Worm (Caenorhabditis elegans) whole organism, early embryonic: Measurements from ENCODE around the gene R09A8.9.

Experiments used
- B0310.2 ChIP-seq: sonication (generic microtip); optimal IDR thresholded peaks from 2 replicates; lab custom pipeline; 2016; ENCODE audit warnings: mild to moderate bottlenecking, missing genetic modification characterization, missing compliant biosample characterization
- F13C5.2 ChIP-seq: sonication (generic microtip); optimal IDR thresholded peaks from 2 replicates; lab custom pipeline; 2017; ENCODE audit warnings: mild to moderate bottlenecking, missing genetic modification characterization, inconsistent platforms, missing compliant biosample characterization
- aly-1 ChIP-seq: sonication (generic microtip); optimal IDR thresholded peaks from 2 replicates; lab custom pipeline; 2016; ENCODE audit warnings: missing genetic modification characterization, missing compliant biosample characterization
- ama-1 ChIP-seq: fragments of 150-350 bp; optimal IDR thresholded peaks from 2 replicates; lab custom pipeline; 2014
- ceh-13 ChIP-seq: fragments of 200-800 bp; sonication (Bioruptor generic); optimal IDR thresholded peaks from 2 replicates; lab custom pipeline; 2018; ENCODE audit warnings: mild to moderate bottlenecking, missing genetic modification characterization, missing compliant biosample characterization
- ceh-36 ChIP-seq: sonication (generic microtip); optimal IDR thresholded peaks from 2 replicates; lab custom pipeline; 2016; ENCODE audit warnings: missing genetic modification characterization, inconsistent platforms, missing compliant biosample characterization
- ets-7 ChIP-seq: sonication (generic microtip); optimal IDR thresholded peaks from 2 replicates; lab custom pipeline; 2016; ENCODE audit warnings: missing genotype, missing genetic modification characterization, missing compliant biosample characterization
- flt-1 ChIP-seq: fragments of 200-800 bp; sonication (Bioruptor generic); IDR thresholded peaks from 2 replicates; pipeline ENCODE4 v1.3.6; 2022; ENCODE audit warnings: missing genetic modification characterization, missing compliant biosample characterization
- hmbx-1 ChIP-seq: sonication (generic microtip); optimal IDR thresholded peaks from 2 replicates; lab custom pipeline; 2016; ENCODE audit warnings: mild to moderate bottlenecking, missing genetic modification characterization, missing compliant biosample characterization
- hmg-4 ChIP-seq: fragments of 200-800 bp; sonication (Bioruptor generic); optimal IDR thresholded peaks from 2 replicates; lab custom pipeline; 2018; ENCODE audit warnings: mild to moderate bottlenecking, missing genetic modification characterization, missing compliant biosample characterization
- hnd-1 ChIP-seq: sonication (generic microtip); optimal IDR thresholded peaks from 2 replicates; lab custom pipeline; 2016; ENCODE audit warnings: missing genetic modification characterization, missing compliant biosample characterization
- pes-1 ChIP-seq: fragments of 200-800 bp; sonication (Bioruptor generic); IDR thresholded peaks from 2 replicates; pipeline ENCODE4 v1.3.6; 2022; ENCODE audit warnings: missing genetic modification reagents, missing genetic modification characterization, missing compliant biosample characterization
- scrt-1 ChIP-seq: fragments of 200-800 bp; sonication (Bioruptor generic); IDR thresholded peaks from 2 replicates; pipeline ENCODE4 v1.3.6; 2022; ENCODE audit warnings: missing genetic modification characterization, missing compliant biosample characterization
- sea-1 ChIP-seq: fragments of 200-800 bp; sonication (Bioruptor generic); conservative IDR thresholded peaks from 2 replicates; pipeline ENCODE4 v1.3.6; 2022; ENCODE audit warnings: missing genetic modification characterization, missing compliant biosample characterization
- tbx-11 ChIP-seq: fragments of 200-800 bp; sonication (Bioruptor generic); IDR thresholded peaks from 2 replicates; pipeline ENCODE4 v1.3.6; 2022; ENCODE audit warnings: missing genetic modification characterization, missing compliant biosample characterization
- tbx-37 ChIP-seq: fragments of 200-800 bp; sonication (Bioruptor generic); conservative IDR thresholded peaks from 2 replicates; pipeline ENCODE4 v1.3.6; 2022; ENCODE audit warnings: missing genetic modification reagents, missing genetic modification characterization, missing compliant biosample characterization
- tra-4 ChIP-seq: sonication (generic microtip); optimal IDR thresholded peaks from 2 replicates; lab custom pipeline; 2017; ENCODE audit warnings: missing genetic modification characterization, missing compliant biosample characterization

R09A8.9 gene

ce11 chrX:12635010-12635409 lies 31.3 kb downstream of the R09A8.9 start:
- no peak for TF ChIP-seq flt-1 (GFP tag; lab: Robert Waterston, UW)
- no peak for TF ChIP-seq sea-1

ce11 chrX:12636242-12636641 lies 32.5 kb downstream of the R09A8.9 start:
- TF ChIP-seq ama-1 (lab: Kevin White, UChicago) = no peak
- no peak for TF ChIP-seq F13C5.2 (tag; lab: Kevin White, UChicago)
- TF ChIP-seq ceh-13 (GFP tag; lab: Kevin White, UChicago) = no peak
- TF ChIP-seq hmg-4 = no peak
- TF ChIP-seq pes-1 (GFP tag; lab: Robert Waterston, UW) = no peak
- no peak for TF ChIP-seq ceh-36 (tag; lab: Kevin White, UChicago)
- TF ChIP-seq B0310.2 (tag; lab: Kevin White, UChicago) = no peak
- no peak for TF ChIP-seq tbx-11 (GFP tag; lab: Robert Waterston, UW)
- TF ChIP-seq scrt-1 (GFP tag; lab: Robert Waterston, UW) = no peak
- TF ChIP-seq aly-1 (tag; lab: Kevin White, UChicago) = no peak
- no peak for TF ChIP-seq hmbx-1 (tag; lab: Kevin White, UChicago)
- TF ChIP-seq tbx-37 (GFP tag; lab: Robert Waterston, UW) = no peak
- no peak for TF ChIP-seq tra-4 (tag; lab: Kevin White, UChicago)
- no peak for TF ChIP-seq flt-1 (GFP tag; lab: Robert Waterston, UW)
- no peak for TF ChIP-seq sea-1
- TF ChIP-seq ets-7 (tag; lab: Kevin White, UChicago) = no peak
- no peak for TF ChIP-seq hnd-1 (tag; lab: Kevin White, UChicago)

ce11 chrX:12637978-12638377 lies 34.2 kb downstream of the R09A8.9 start:
- TF ChIP-seq ceh-13 (GFP tag; lab: Kevin White, UChicago) (no peak), ama-1 (lab: Kevin White, UChicago) (no peak), flt-1 (GFP tag; lab: Robert Waterston, UW) (no peak), ets-7 (tag; lab: Kevin White, UChicago) (no peak), pes-1 (GFP tag; lab: Robert Waterston, UW) (no peak), B0310.2 (tag; lab: Kevin White, UChicago) (no peak), aly-1 (tag; lab: Kevin White, UChicago) (no peak), tbx-11 (GFP tag; lab: Robert Waterston, UW) (no peak), hmbx-1 (tag; lab: Kevin White, UChicago) (no peak), tra-4 (tag; lab: Kevin White, UChicago) (no peak), F13C5.2 (tag; lab: Kevin White, UChicago) (no peak)

ce11 chrX:12640459-12640858 lies 36.7 kb downstream of the R09A8.9 start, which contains the start of gene R09A8.5:
Gene R09A8.5, minus strand, starts transcription at chrX:12640559.
- no peak for TF ChIP-seq tbx-37 (GFP tag; lab: Robert Waterston, UW)
- no peak for TF ChIP-seq flt-1 (GFP tag; lab: Robert Waterston, UW)
- TF ChIP-seq hmbx-1 (tag; lab: Kevin White, UChicago) = no peak
- TF ChIP-seq ceh-36 (tag; lab: Kevin White, UChicago) = no peak
- no peak for TF ChIP-seq ama-1 (lab: Kevin White, UChicago)
- no peak for TF ChIP-seq ets-7 (tag; lab: Kevin White, UChicago)
- no peak for TF ChIP-seq tra-4 (tag; lab: Kevin White, UChicago)
- no peak for TF ChIP-seq B0310.2 (tag; lab: Kevin White, UChicago)
- no peak for TF ChIP-seq hnd-1 (tag; lab: Kevin White, UChicago)
- no peak for TF ChIP-seq sea-1
- no peak for TF ChIP-seq F13C5.2 (tag; lab: Kevin White, UChicago)
- TF ChIP-seq ceh-13 (GFP tag; lab: Kevin White, UChicago) = no peak
- TF ChIP-seq aly-1 (tag; lab: Kevin White, UChicago) = no peak
- no peak for TF ChIP-seq tbx-11 (GFP tag; lab: Robert Waterston, UW)
- TF ChIP-seq hmg-4 = no peak
- no peak for TF ChIP-seq scrt-1 (GFP tag; lab: Robert Waterston, UW)

ce11 chrX:12640961-12641360 lies 37.2 kb downstream of the R09A8.9 start:
- TF ChIP-seq hmbx-1 (tag; lab: Kevin White, UChicago) (no peak), tbx-37 (GFP tag; lab: Robert Waterston, UW) (no peak), pes-1 (GFP tag; lab: Robert Waterston, UW) (no peak), ceh-13 (GFP tag; lab: Kevin White, UChicago) (no peak), ets-7 (tag; lab: Kevin White, UChicago) (no peak), ama-1 (lab: Kevin White, UChicago) (no peak), tra-4 (tag; lab: Kevin White, UChicago) (no peak), B0310.2 (tag; lab: Kevin White, UChicago) (no peak), hmg-4 (no peak), hnd-1 (tag; lab: Kevin White, UChicago) (no peak), tbx-11 (GFP tag; lab: Robert Waterston, UW) (no peak)

- no peak for TF ChIP-seq hnd-1 (tag; lab: Kevin White, UChicago)
- TF ChIP-seq ets-7 (tag; lab: Kevin White, UChicago) = no peak
Measured at ce11 chrX:12642952-12643351, 39.2 kb downstream of the R09A8.9 start.

ce11 chrX:12645846-12646245 lies 42.1 kb downstream of the R09A8.9 start:
- no peak for TF ChIP-seq flt-1 (GFP tag; lab: Robert Waterston, UW)
- no peak for TF ChIP-seq hmg-4
- no peak for TF ChIP-seq ama-1 (lab: Kevin White, UChicago)
- no peak for TF ChIP-seq aly-1 (tag; lab: Kevin White, UChicago)
